Worm (Caenorhabditis elegans) whole organism, L3 larva: ENCODE data around the gene R08D7.7.

Experiments used
- ama-1 ChIP-seq: fragments of 150-350 bp; optimal IDR thresholded peaks from 2 replicates; lab custom pipeline; 2018
- ceh-82 ChIP-seq: fragments of 150-350 bp; optimal IDR thresholded peaks from 2 replicates; lab custom pipeline; 2014; ENCODE audit warnings: missing biosample characterization, missing genetic modification characterization
- hmg-11 ChIP-seq: sonication (generic microtip); optimal IDR thresholded peaks from 2 replicates; lab custom pipeline; 2016; ENCODE audit warnings: missing genetic modification characterization, missing compliant biosample characterization
- lin-15B ChIP-seq: fragments of 150-350 bp; optimal IDR thresholded peaks from 2 replicates; lab custom pipeline; 2014; ENCODE audit warnings: missing biosample characterization, missing genetic modification characterization
- mdl-1 ChIP-seq: fragments of 150-350 bp; optimal IDR thresholded peaks from 2 replicates; lab custom pipeline; 2014; ENCODE audit warnings: missing biosample characterization, missing genetic modification characterization
- nhr-28 ChIP-seq: fragments of 150-350 bp; optimal IDR thresholded peaks from 2 replicates; lab custom pipeline; 2014; ENCODE audit warnings: missing biosample characterization, missing genetic modification characterization
- tbx-2 ChIP-seq: sonication (generic microtip); optimal IDR thresholded peaks from 2 replicates; lab custom pipeline; 2016; ENCODE audit warnings: mild to moderate bottlenecking, missing genetic modification characterization, missing compliant biosample characterization

ce11 chrIII:8988061-8988460, 1.8 kb upstream of the R08D7.7 start:
- TF ChIP-seq hmg-11 (tag; lab: Kevin White, UChicago) (no peak), lin-15B (tag; lab: Kevin White, UChicago) (no peak), ceh-82 (tag; lab: Kevin White, UChicago) (no peak), mdl-1 (tag; lab: Kevin White, UChicago) (no peak), tbx-2 (no peak), ama-1 (lab: Kevin White, UChicago) (no peak), nhr-28 (tag; lab: Kevin White, UChicago) (no peak)
